Worm (Caenorhabditis elegans) whole organism, L4/young adult: ENCODE results near the gene Y66D12A.1.

Source experiments
- dao-5 ChIP-seq: sonication (generic microtip); optimal IDR thresholded peaks from 2 replicates; lab custom pipeline; 2016; ENCODE audit warnings: missing genotype, missing genetic modification characterization, moderate library complexity, missing compliant biosample characterization
- him-1 ChIP-seq: sonication (generic microtip); optimal IDR thresholded peaks from 2 replicates; lab custom pipeline; 2016; ENCODE audit warnings: missing genotype, missing genetic modification reagents, missing genetic modification characterization, missing compliant biosample characterization

DNA sequence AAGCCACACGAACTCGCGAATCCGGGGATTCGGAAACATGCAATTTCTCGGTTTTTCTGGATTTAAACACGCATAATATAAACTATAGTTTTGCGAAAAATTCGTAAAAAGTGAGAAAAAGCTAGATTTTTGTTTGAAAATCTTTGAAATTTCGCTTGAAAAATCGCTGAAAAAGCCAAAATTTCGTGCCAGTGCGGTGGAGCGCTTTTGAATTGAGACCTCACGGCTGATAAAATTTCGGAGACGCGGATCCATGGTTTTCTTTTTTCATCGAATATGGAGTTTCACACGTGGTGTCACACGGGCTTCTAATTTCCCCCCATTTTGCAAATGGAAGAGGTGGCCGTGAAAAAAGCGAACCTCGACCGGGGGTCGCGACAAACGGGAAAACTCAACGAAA, 17.7 kb upstream of the Y66D12A.1 start:
- no peak for TF ChIP-seq him-1
- no peak for TF ChIP-seq dao-5 (tag; lab: Kevin White, UChicago)
